Worm (Caenorhabditis elegans) whole organism, L4 larva: ENCODE results near the gene F54F7.3.

Source experiments
- Y48G9A.11 ChIP-seq: fragments of 200-800 bp; sonication (Bioruptor generic); IDR thresholded peaks from 2 replicates; pipeline ENCODE4 v1.3.6; 2022; ENCODE audit warnings: missing genetic modification reagents, missing genetic modification characterization, missing compliant biosample characterization
- hmg-1.1 ChIP-seq: fragments of 200-800 bp; sonication (Bioruptor generic); IDR thresholded peaks from 2 replicates; pipeline ENCODE4 v1.3.6; 2022; ENCODE audit warnings: missing genetic modification reagents, missing genetic modification characterization, missing compliant biosample characterization

ce11 chrX:11878109-11878508 lies 28.1 kb upstream of the F54F7.3 start, which contains the start of gene Y62H9A.2:
- TF ChIP-seq Y48G9A.11 (no peak), hmg-1.1 (no peak)
